Worm (Caenorhabditis elegans): ENCODE results near the gene F44A6.5.

DNA sequence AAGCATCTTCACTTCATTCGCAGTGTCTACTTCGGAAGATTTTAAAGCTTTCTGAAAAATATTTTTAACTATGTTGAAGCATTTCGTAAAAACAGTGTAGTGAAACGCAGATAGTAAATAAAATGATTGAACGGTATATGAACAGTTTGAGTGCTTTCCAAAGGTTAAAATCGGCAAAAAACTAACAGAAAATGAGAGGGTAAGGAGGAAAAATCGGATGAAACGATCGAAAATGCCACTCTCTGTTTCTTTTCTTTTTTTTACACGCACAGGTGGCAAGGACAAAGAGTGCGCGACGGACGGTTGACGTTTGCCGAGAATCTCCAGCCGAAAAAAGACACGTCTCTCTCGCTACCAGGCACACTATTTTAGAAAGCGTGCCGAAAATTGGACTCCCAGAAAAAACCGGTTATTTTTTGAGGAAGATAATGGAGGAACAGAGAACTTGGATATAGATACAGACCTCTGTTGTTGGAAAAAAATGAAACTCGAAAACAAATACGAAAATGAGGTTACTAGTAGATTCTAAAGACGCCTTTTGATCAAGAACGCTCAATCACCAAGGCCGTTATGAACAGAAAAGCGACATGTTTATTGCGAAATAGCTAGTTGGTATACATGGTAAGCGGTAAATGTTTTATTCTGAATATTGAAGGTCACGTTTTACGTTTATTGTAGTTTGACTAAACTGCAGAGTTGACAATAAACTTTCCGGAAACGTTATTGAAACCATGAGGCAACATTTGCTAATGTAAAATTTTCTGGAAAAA, 24.2 kb downstream of the F44A6.5 start, which contains the start of gene myrf-2:
- TF ChIP-seq T22C8.4 (GFP tag; IDR thresholded peaks at IDR 0.05) = no peak
- TF ChIP-seq ztf-29 (GFP tag; IDR thresholded peaks at IDR 0.05) = no peak
- TF ChIP-seq flt-1 (GFP tag; IDR thresholded peaks at IDR 0.05) = no peak
- no peak for TF ChIP-seq klf-2 (GFP tag; conservative IDR thresholded peaks at IDR 0.05)

Measured in whole organism, midembryonic.